Worm (Caenorhabditis elegans) whole organism, L4 larva: ENCODE measurements around the gene F39G3.2.

Experiments used
- D1046.2 ChIP-seq: fragments of 200-800 bp; sonication (Bioruptor generic); IDR thresholded peaks from 2 replicates; pipeline ENCODE4 v1.3.6; 2022; ENCODE audit warnings: missing genetic modification characterization, missing compliant biosample characterization
- F49E8.2 ChIP-seq: sonication (generic microtip); optimal IDR thresholded peaks from 2 replicates; lab custom pipeline; 2016; ENCODE audit warnings: missing compliant biosample characterization, mild to moderate bottlenecking, missing genetic modification characterization, borderline replicate concordance
- Y48G9A.11 ChIP-seq: fragments of 200-800 bp; sonication (Bioruptor generic); IDR thresholded peaks from 2 replicates; pipeline ENCODE4 v1.3.6; 2022; ENCODE audit warnings: missing genetic modification reagents, missing genetic modification characterization, missing compliant biosample characterization
- ZK546.5 ChIP-seq, 2 experiments: sonication (generic microtip); optimal IDR thresholded peaks; 2 replicates each; lab custom pipeline; 2017; ENCODE audit warnings: missing biosample characterization in 2 of 2, missing genetic modification characterization in 2 of 2
- aha-1 ChIP-seq: fragments of 150-350 bp; peaks from one replicate; lab custom pipeline; 2014; ENCODE audit warnings: missing biosample characterization, missing genetic modification characterization
- aly-2 ChIP-seq: sonication (generic microtip); optimal IDR thresholded peaks from 2 replicates; lab custom pipeline; 2018; ENCODE audit warnings: missing biosample characterization, missing genetic modification characterization
- ama-1 ChIP-seq: fragments of 150-350 bp; optimal IDR thresholded peaks from 2 replicates; lab custom pipeline; 2014; ENCODE audit warnings: inconsistent platforms, mixed read lengths
- arid-1 ChIP-seq: fragments of 200-800 bp; sonication (Bioruptor generic); conservative IDR thresholded peaks from 2 replicates; pipeline ENCODE4 v1.3.6; 2022; ENCODE audit warnings: missing genetic modification reagents, missing genetic modification characterization, missing compliant biosample characterization
- ceh-20 ChIP-seq: fragments of 200-800 bp; sonication (Bioruptor generic); IDR thresholded peaks from 2 replicates; pipeline ENCODE4 v1.3.6; 2022; ENCODE audit warnings: missing genetic modification reagents, missing genetic modification characterization, missing compliant biosample characterization
- ceh-28 ChIP-seq: fragments of 150-350 bp; optimal IDR thresholded peaks from 2 replicates; lab custom pipeline; 2014; ENCODE audit warnings: missing biosample characterization, missing genetic modification reagents, missing genetic modification characterization
- ceh-44 ChIP-seq: fragments of 200-800 bp; sonication (Bioruptor generic); IDR thresholded peaks from 2 replicates; pipeline ENCODE4 v1.3.6; 2022; ENCODE audit warnings: missing genetic modification reagents, missing genetic modification characterization, missing compliant biosample characterization
- ctbp-1 ChIP-seq: fragments of 200-800 bp; sonication (Bioruptor generic); IDR thresholded peaks from 2 replicates; pipeline ENCODE4 v1.3.6; 2022; ENCODE audit warnings: missing genetic modification reagents, missing genetic modification characterization, missing compliant biosample characterization
- daf-12 ChIP-seq: fragments of 150-350 bp; optimal IDR thresholded peaks from 2 replicates; lab custom pipeline; 2014; ENCODE audit warnings: missing biosample characterization, missing genetic modification reagents, missing genetic modification characterization
- dmd-6 ChIP-seq: fragments of 200-800 bp; sonication (Bioruptor generic); IDR thresholded peaks from 2 replicates; pipeline ENCODE4 v1.3.6; 2022; ENCODE audit warnings: missing genetic modification reagents, missing genetic modification characterization, missing compliant biosample characterization
- dmd-9 ChIP-seq: fragments of 200-800 bp; sonication (Bioruptor generic); IDR thresholded peaks from 2 replicates; pipeline ENCODE4 v1.3.6; 2022; ENCODE audit warnings: missing genetic modification reagents, missing genetic modification characterization, missing compliant biosample characterization
- dpl-1 ChIP-seq: fragments of 150-350 bp; optimal IDR thresholded peaks from 2 replicates; lab custom pipeline; 2014; ENCODE audit warnings: missing biosample characterization, missing genetic modification reagents, missing genetic modification characterization
- egl-27 ChIP-seq: sonication (generic microtip); optimal IDR thresholded peaks from 3 replicates; lab custom pipeline; 2017; ENCODE audit warnings: missing biosample characterization, missing genetic modification reagents, missing genetic modification characterization
- fkh-10 ChIP-seq: fragments of 150-350 bp; optimal IDR thresholded peaks from 2 replicates; lab custom pipeline; 2014; ENCODE audit warnings: missing biosample characterization, missing genetic modification reagents, missing genetic modification characterization
- fos-1 ChIP-seq: fragments of 150-350 bp; optimal IDR thresholded peaks from 2 replicates; lab custom pipeline; 2014; ENCODE audit warnings: missing biosample characterization, missing genetic modification characterization
- hlh-11 ChIP-seq: fragments of 200-800 bp; sonication (Bioruptor generic); optimal IDR thresholded peaks from 2 replicates; lab custom pipeline; 2018; ENCODE audit warnings: mild to moderate bottlenecking, missing genetic modification characterization, missing compliant biosample characterization
- hlh-30 ChIP-seq: sonication (generic microtip); optimal IDR thresholded peaks from 2 replicates; lab custom pipeline; 2017; ENCODE audit warnings: antibody characterized with exemption, mild to moderate bottlenecking, missing genetic modification characterization, missing compliant biosample characterization; ENCODE audit not compliant: insufficient read depth
- hmg-1.1 ChIP-seq: fragments of 200-800 bp; sonication (Bioruptor generic); IDR thresholded peaks from 2 replicates; pipeline ENCODE4 v1.3.6; 2022; ENCODE audit warnings: missing genetic modification reagents, missing genetic modification characterization, missing compliant biosample characterization
- lin-29 ChIP-seq: fragments of 200-800 bp; sonication (Bioruptor generic); IDR thresholded peaks from 2 replicates; pipeline ENCODE4 v1.3.6; 2022; ENCODE audit warnings: missing genetic modification reagents, missing genetic modification characterization, missing compliant biosample characterization
- lin-39 ChIP-seq: fragments of 150-350 bp; optimal IDR thresholded peaks from 2 replicates; lab custom pipeline; 2014; ENCODE audit warnings: missing biosample characterization, missing genetic modification reagents, missing genetic modification characterization
- lsy-2 ChIP-seq, 2 experiments: fragments of 150-350 bp in 1 of 2; sonication (generic microtip) in 1 of 2; optimal IDR thresholded peaks; 2 replicates each; lab custom pipeline; 2014 to 2017; ENCODE audit warnings: missing biosample characterization in 2 of 2, missing genetic modification characterization in 2 of 2
- madf-9 ChIP-seq: fragments of 200-800 bp; sonication (Bioruptor generic); conservative IDR thresholded peaks from 2 replicates; pipeline ENCODE4 v1.3.6; 2022; ENCODE audit warnings: missing genetic modification reagents, missing genetic modification characterization, missing compliant biosample characterization
- mep-1 ChIP-seq: fragments of 150-350 bp; sonication (generic microtip); optimal IDR thresholded peaks from 3 replicates; lab custom pipeline; 2014; ENCODE audit warnings: missing biosample characterization, missing genetic modification characterization
- mxl-3 ChIP-seq: fragments of 200-800 bp; sonication (Bioruptor generic); optimal IDR thresholded peaks from 2 replicates; lab custom pipeline; 2018; ENCODE audit warnings: mild to moderate bottlenecking, missing genetic modification characterization, missing compliant biosample characterization
- nhr-102 ChIP-seq: sonication (generic microtip); optimal IDR thresholded peaks from 2 replicates; lab custom pipeline; 2016; ENCODE audit warnings: mild to moderate bottlenecking, missing genetic modification characterization, moderate library complexity, missing compliant biosample characterization
- nhr-111 ChIP-seq: fragments of 200-800 bp; sonication (Bioruptor generic); optimal IDR thresholded peaks from 2 replicates; lab custom pipeline; 2018; ENCODE audit warnings: mild to moderate bottlenecking, missing genetic modification characterization, missing compliant biosample characterization
- nhr-28 ChIP-seq: fragments of 150-350 bp; optimal IDR thresholded peaks from 2 replicates; lab custom pipeline; 2014; ENCODE audit warnings: missing biosample characterization, missing genetic modification characterization
- nhr-41 ChIP-seq: fragments of 200-800 bp; sonication (Bioruptor generic); IDR thresholded peaks from 2 replicates; pipeline ENCODE4 v1.3.6; 2022; ENCODE audit warnings: missing genetic modification reagents, missing genetic modification characterization, missing compliant biosample characterization
- nhr-6 ChIP-seq: fragments of 150-350 bp; optimal IDR thresholded peaks from 2 replicates; lab custom pipeline; 2014; ENCODE audit warnings: missing biosample characterization, missing genetic modification characterization
- php-3 ChIP-seq: fragments of 200-800 bp; sonication (Bioruptor generic); IDR thresholded peaks from 2 replicates; pipeline ENCODE4 v1.3.6; 2022; ENCODE audit warnings: missing genetic modification reagents, missing genetic modification characterization, missing compliant biosample characterization
- pqm-1 ChIP-seq: sonication (generic microtip); optimal IDR thresholded peaks from 2 replicates; lab custom pipeline; 2017; ENCODE audit warnings: missing biosample characterization, missing genetic modification characterization
- rbr-2 ChIP-seq: sonication (generic microtip); optimal IDR thresholded peaks from 2 replicates; lab custom pipeline; 2016; ENCODE audit warnings: missing genotype, missing genetic modification characterization, missing compliant biosample characterization
- set-16 ChIP-seq: fragments of 200-800 bp; sonication (Bioruptor generic); IDR thresholded peaks from 2 replicates; pipeline ENCODE4 v1.3.6; 2022; ENCODE audit warnings: missing genetic modification reagents, missing genetic modification characterization, missing compliant biosample characterization
- skn-1 ChIP-seq: fragments of 150-350 bp; optimal IDR thresholded peaks from 2 replicates; lab custom pipeline; 2014; ENCODE audit warnings: missing biosample characterization, missing genetic modification characterization
- spr-1 ChIP-seq: sonication (generic microtip); optimal IDR thresholded peaks from 2 replicates; lab custom pipeline; 2016; ENCODE audit warnings: mild to moderate bottlenecking, missing genetic modification characterization, missing compliant biosample characterization
- tra-1 ChIP-seq: fragments of 200-800 bp; sonication (Bioruptor generic); IDR thresholded peaks from 2 replicates; pipeline ENCODE4 v1.3.6; 2022; ENCODE audit warnings: missing genetic modification reagents, missing genetic modification characterization, missing compliant biosample characterization
- unc-62 ChIP-seq, 3 experiments: fragments of 150-350 bp in 1 of 3; sonication (generic microtip); optimal IDR thresholded peaks in 2 of 3; peaks in 1 of 3; 1 replicate in 1 of 3; 2 replicates in 2 of 3; lab custom pipeline; 2014 to 2017; ENCODE audit warnings: missing biosample characterization in 3 of 3, missing genetic modification characterization in 3 of 3, missing genetic modification reagents in 3 of 3, missing genotype in 1 of 3
- vab-7 ChIP-seq: fragments of 200-800 bp; sonication (Bioruptor generic); IDR thresholded peaks from 2 replicates; pipeline ENCODE4 v1.3.6; 2022; ENCODE audit warnings: missing genetic modification reagents, missing genetic modification characterization, missing compliant biosample characterization
- zfp-2 ChIP-seq: sonication (generic microtip); optimal IDR thresholded peaks from 2 replicates; lab custom pipeline; 2016; ENCODE audit warnings: mild to moderate bottlenecking, missing genetic modification characterization, missing compliant biosample characterization
- ztf-7 ChIP-seq: fragments of 150-350 bp; optimal IDR thresholded peaks from 2 replicates; lab custom pipeline; 2014; ENCODE audit warnings: missing biosample characterization, missing genetic modification characterization

The F39G3.2 gene

DNA sequence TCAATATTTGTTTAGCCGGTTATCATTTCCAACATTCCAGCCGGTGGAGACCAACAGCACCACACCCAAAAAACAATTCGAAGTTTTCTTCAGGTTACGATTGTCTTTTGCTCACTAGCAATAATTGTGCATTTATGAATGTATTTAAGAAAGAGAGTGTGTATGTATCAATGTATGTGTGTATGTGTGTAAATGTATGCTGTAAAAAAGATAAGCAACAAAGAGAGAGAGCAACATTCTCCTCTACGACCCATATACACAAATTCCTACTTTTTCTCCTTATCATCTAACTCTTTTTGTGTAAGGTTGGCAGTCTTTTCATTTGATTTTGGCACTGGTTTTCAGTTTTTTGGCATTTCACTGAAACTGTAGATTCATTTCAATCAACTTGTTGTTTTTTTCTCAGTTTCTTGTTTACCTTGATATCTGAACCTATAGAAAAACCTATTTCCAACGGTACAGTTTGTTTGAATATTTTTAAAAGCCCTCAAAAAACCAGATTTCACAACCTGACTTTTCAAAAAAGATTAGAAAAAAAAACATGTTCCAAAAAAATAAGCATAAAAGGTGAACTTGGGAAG lies 16.7 kb upstream of the F39G3.2 start (continued):
- no peak for TF ChIP-seq skn-1
- TF ChIP-seq mep-1 (tag; lab: Kevin White, UChicago), result no peak
- no peak for TF ChIP-seq dmd-9 (GFP tag; lab: Robert Waterston, UW)
- TF ChIP-seq mxl-3 (GFP tag; lab: Kevin White, UChicago), result no peak
- TF ChIP-seq dmd-6, result peak; percentile 47
- no peak for TF ChIP-seq ceh-20 (GFP tag; lab: Robert Waterston, UW)
- TF ChIP-seq nhr-102 (tag; lab: Kevin White, UChicago), result no peak
- no peak for TF ChIP-seq spr-1 (tag; lab: Kevin White, UChicago)
- TF ChIP-seq php-3, result no peak
- TF ChIP-seq ZK546.5 (tag; optimal IDR thresholded peaks at IDR 0.05; lab: Kevin White, UChicago), result no peak
- no peak for TF ChIP-seq egl-27 (tag; lab: Kevin White, UChicago)
- TF ChIP-seq nhr-41, result no peak
- no peak for TF ChIP-seq hmg-1.1
- no peak for TF ChIP-seq vab-7 (GFP tag; lab: Robert Waterston, UW)
- no peak for TF ChIP-seq lsy-2 (tag; optimal IDR thresholded peaks at IDR 0.05; lab: Kevin White, UChicago)
- no peak for TF ChIP-seq lin-39 (tag; lab: Kevin White, UChicago)
- TF ChIP-seq, all 104 proteins: peak for 8

DNA sequence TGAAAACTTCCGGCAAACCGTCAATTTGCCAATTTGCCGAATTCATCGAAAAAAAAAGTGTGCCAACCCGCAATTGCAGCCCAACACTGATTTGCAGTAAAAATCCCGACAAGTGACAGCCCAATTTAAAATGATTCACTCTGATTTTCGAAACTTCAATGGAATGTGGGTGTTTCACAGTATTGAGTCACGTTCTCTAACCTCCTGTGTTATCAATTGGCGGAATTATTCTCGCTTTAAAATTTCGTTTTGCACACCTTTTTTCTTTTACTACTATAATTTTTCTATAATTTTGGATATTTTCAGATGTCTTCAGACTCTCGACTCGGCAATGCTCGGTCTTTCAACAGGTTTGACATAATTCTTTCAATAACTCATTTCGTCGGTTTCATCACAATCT lies 15.3 kb upstream of the F39G3.2 start, which contains the start of gene F39G3.5:
Gene F39G3.5 (plus strand): TSS at position 301 of the 400 bp plus-strand sequence.
- TF ChIP-seq aly-2 (tag; lab: Kevin White, UChicago), result no peak
- TF ChIP-seq nhr-28, result no peak
- no peak for TF ChIP-seq lin-29
- no peak for TF ChIP-seq dpl-1 (GFP tag; lab: Kevin White, UChicago)
- no peak for TF ChIP-seq egl-27 (tag; lab: Kevin White, UChicago)
- TF ChIP-seq daf-12 (tag; lab: Kevin White, UChicago), result no peak
- TF ChIP-seq nhr-102 (tag; lab: Kevin White, UChicago), result no peak
- TF ChIP-seq dmd-9 (GFP tag; lab: Robert Waterston, UW), result no peak
- TF ChIP-seq fos-1 (tag; lab: Kevin White, UChicago), result no peak
- TF ChIP-seq D1046.2 (GFP tag; lab: Robert Waterston, UW), result no peak
- TF ChIP-seq ceh-28 (tag; lab: Kevin White, UChicago), result no peak
- no peak for TF ChIP-seq ama-1 (lab: Kevin White, UChicago)
- no peak for TF ChIP-seq Y48G9A.11 (GFP tag; lab: Robert Waterston, UW)
- no peak for TF ChIP-seq F49E8.2 (tag; lab: Kevin White, UChicago)
- TF ChIP-seq rbr-2 (tag; lab: Kevin White, UChicago), result no peak
- TF ChIP-seq hmg-1.1, result no peak
- TF ChIP-seq ztf-7, result no peak

DNA sequence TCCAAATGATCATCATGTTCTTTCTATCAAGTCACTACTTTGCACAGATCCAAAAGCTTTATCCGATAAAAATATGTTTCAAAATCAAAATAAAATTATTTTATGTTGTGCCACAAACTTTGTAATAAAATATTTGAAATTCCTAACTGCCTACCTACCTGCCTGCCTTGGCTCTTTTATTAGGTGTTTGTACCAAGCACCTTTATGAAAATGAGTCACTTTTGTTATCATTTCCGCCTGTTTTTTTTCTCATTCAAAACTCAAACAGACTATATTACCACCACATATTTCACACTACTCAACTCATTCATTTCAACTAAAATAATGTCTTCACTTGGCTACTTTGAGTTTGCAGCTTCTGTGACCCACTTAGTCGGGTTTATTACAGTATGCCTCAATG lies 13.2 kb upstream of the F39G3.2 start, which contains the start of gene F39G3.4:
Gene F39G3.4 (plus strand): TSS at position 301 of the 400 bp plus-strand sequence.
- no peak for TF ChIP-seq ceh-44 (GFP tag; lab: Robert Waterston, UW)
- TF ChIP-seq hlh-11 (tag; lab: Kevin White, UChicago), result no peak
- TF ChIP-seq zfp-2 (tag; lab: Kevin White, UChicago), result no peak
- no peak for TF ChIP-seq fkh-10 (GFP tag; lab: Kevin White, UChicago)
- TF ChIP-seq arid-1, result no peak
- TF ChIP-seq aha-1, result peak; percentile 30
- TF ChIP-seq nhr-111 (GFP tag; lab: Kevin White, UChicago), result no peak
- TF ChIP-seq, all 104 proteins: peak for 1

DNA sequence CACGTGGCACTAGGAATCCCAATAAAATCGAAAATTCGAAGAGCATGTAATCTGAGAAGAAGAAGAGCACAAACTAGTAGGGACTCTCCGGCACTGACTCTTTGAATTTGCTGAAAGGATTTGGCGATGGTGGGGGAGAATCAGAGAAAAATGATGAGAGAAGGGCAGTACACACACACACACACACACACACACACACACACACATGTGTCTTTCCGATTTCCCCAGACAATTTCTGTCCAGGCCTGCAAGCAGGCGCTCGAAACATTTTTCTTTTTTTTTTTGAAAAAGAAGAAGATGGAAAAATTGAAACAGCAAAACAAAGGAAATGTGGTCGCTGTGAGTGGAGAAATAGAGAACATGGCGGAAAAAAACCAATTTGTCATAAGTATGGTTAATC lies 7.6 kb upstream of the F39G3.2 start, which contains the start of gene tig-2:
Gene tig-2 (minus strand): TSS at position 87 of the 400 bp plus-strand sequence.
- TF ChIP-seq hlh-30 (tag; lab: Kevin White, UChicago) (peak; percentile 29), pqm-1 (no peak), skn-1 (no peak), mep-1 (tag; lab: Kevin White, UChicago) (peak; percentile 19), lsy-2 (tag; optimal IDR thresholded peaks at IDR 0.05; lab: Kevin White, UChicago) (peak in 1 of 2 experiments; percentile 29), set-16 (GFP tag; lab: Robert Waterston, UW) (no peak), ctbp-1 (GFP tag; lab: Robert Waterston, UW) (0 out of 2 replicates have a peak, but pooled peaks have one; percentile 11), dmd-6 (peak; percentile 58), unc-62 (GFP tag; optimal IDR thresholded peaks at IDR 0.05 in 1 of 2; lab: Kevin White, UChicago) (peak in 1 of 2 experiments; percentile 99), unc-62 (tag; optimal IDR thresholded peaks at IDR 0.05; lab: Kevin White, UChicago) (no peak), nhr-6 (tag; lab: Kevin White, UChicago) (no peak), arid-1 (no peak), tra-1 (no peak), ceh-20 (GFP tag; lab: Robert Waterston, UW) (0 out of 2 replicates have a peak, but pooled peaks have one; percentile 43), mxl-3 (GFP tag; lab: Kevin White, UChicago) (peak; percentile 65), madf-9 (GFP tag; lab: Robert Waterston, UW) (no peak), daf-12 (tag; lab: Kevin White, UChicago) (no peak), lin-29 (no peak), aha-1 (peak; percentile 80), nhr-28 (peak; percentile 48)
